Worm (Caenorhabditis elegans): ENCODE data around the gene K08D8.5.
"Not testable (repeated sequence)": the region's sequence is repeated elsewhere in the genome, so short reads cannot be mapped to it uniquely, and the experiment has no call there.

Gene K08D8.5

ce11 chrIV:12883190-12883589 lies 28.7 kb downstream of the K08D8.5 start, which contains the start of gene ZK896.4:
ZK896.4 (minus strand) TSS chrIV:12883290.
- no peak for TF ChIP-seq ets-4 (tag; optimal IDR thresholded peaks at IDR 0.05)

ce11 chrIV:12879557-12879956 lies 32.4 kb downstream of the K08D8.5 start, which contains the start of gene ZK896.5:
ZK896.5 (minus strand) TSS chrIV:12879645.
- TF ChIP-seq elt-2 (tag; optimal IDR thresholded peaks at IDR 0.05), result peak; percentile 3
- no peak for TF ChIP-seq sdc-2 (tag; optimal IDR thresholded peaks at IDR 0.05)

ce11 chrIV:12876558-12876957 lies 35.4 kb downstream of the K08D8.5 start:
- TF ChIP-seq ceh-22 (tag; optimal IDR thresholded peaks at IDR 0.05) (no peak), npax-4 (tag; optimal IDR thresholded peaks at IDR 0.05) (no peak), sox-4 (tag; optimal IDR thresholded peaks at IDR 0.05) (no peak), ref-2 (tag; optimal IDR thresholded peaks at IDR 0.05) (no peak), pag-3 (tag; optimal IDR thresholded peaks at IDR 0.05; ENCODE audit: borderline replicate concordance) (no peak), pqm-1 (tag; optimal IDR thresholded peaks at IDR 0.05) (no peak), nhr-11 (tag; optimal IDR thresholded peaks at IDR 0.05) (no peak), F13H6.1 (tag; optimal IDR thresholded peaks at IDR 0.05) (no peak), mec-3 (tag; optimal IDR thresholded peaks at IDR 0.05; ENCODE audit: borderline replicate concordance) (no peak), ets-4 (tag; optimal IDR thresholded peaks at IDR 0.05) (no peak), sox-2 (GFP tag; IDR thresholded peaks at IDR 0.05) (no peak), ceh-48 (tag; optimal IDR thresholded peaks at IDR 0.05) (no peak), unc-3 (GFP tag; conservative IDR thresholded peaks at IDR 0.05) (no peak), unc-3 (tag; optimal IDR thresholded peaks at IDR 0.05) (no peak), gmeb-2 (tag; optimal IDR thresholded peaks at IDR 0.05) (no peak)

ce11 chrIV:12875260-12875659 lies 36.7 kb downstream of the K08D8.5 start, which contains the start of gene ZK896.1:
ZK896.1 (minus strand) TSS chrIV:12875360.
- TF ChIP-seq fkh-6, nhr-232, odd-2 (tag; optimal IDR thresholded peaks at IDR 0.05): not testable (repeated sequence)

- TF ChIP-seq dmd-4 (tag; optimal IDR thresholded peaks at IDR 0.05; ENCODE audit: borderline replicate concordance) (no peak), fax-1 (tag; optimal IDR thresholded peaks at IDR 0.05) (no peak), pha-4 (tag; optimal IDR thresholded peaks at IDR 0.05) (no peak), dve-1 (tag; optimal IDR thresholded peaks at IDR 0.05) (no peak), ceh-9 (tag; optimal IDR thresholded peaks at IDR 0.05) (no peak), che-1 (tag; optimal IDR thresholded peaks at IDR 0.05) (no peak), ceh-14 (tag; optimal IDR thresholded peaks at IDR 0.05) (no peak), madf-2 (tag; optimal IDR thresholded peaks at IDR 0.05) (no peak), ref-2 (tag; optimal IDR thresholded peaks at IDR 0.05) (no peak), lim-6 (tag; optimal IDR thresholded peaks at IDR 0.05) (no peak), C08G9.2 (tag; optimal IDR thresholded peaks at IDR 0.05) (no peak), ceh-24 (tag; optimal IDR thresholded peaks at IDR 0.05) (no peak), mec-3 (tag; optimal IDR thresholded peaks at IDR 0.05; ENCODE audit: borderline replicate concordance) (no peak), pha-2 (tag; optimal IDR thresholded peaks at IDR 0.05) (no peak), hlh-8 (tag; optimal IDR thresholded peaks at IDR 0.05) (no peak), unc-55 (GFP tag; optimal IDR thresholded peaks at IDR 0.05) (no peak), unc-86 (tag; optimal IDR thresholded peaks at IDR 0.05) (no peak)
Observed at ce11 chrIV:12871445-12871947, 40.4 kb downstream of the K08D8.5 start, which contains the start of gene clec-187. clec-187 (minus strand) TSS chrIV:12871495.

Measured in whole organism, late embryonic.